Fruit fly (Drosophila melanogaster): ENCODE results near the gene ifc.

The ifc gene

dm6 chr2L:5975025-5975539 lies 11.1 kb upstream of the ifc start:
- TF ChIP-seq eg (GFP tag; IDR thresholded peaks at IDR 0.05) (peak; percentile 38; the same call in 2 of the 3 replicates), Sox14 (GFP tag; optimal IDR thresholded peaks at IDR 0.05) (no peak), svp (GFP tag) (peak; percentile 72), Eip75B (GFP tag; optimal IDR thresholded peaks at IDR 0.05) (no peak), Hr4 (GFP tag; optimal IDR thresholded peaks at IDR 0.05) (no peak), fd59A (GFP tag; optimal IDR thresholded peaks at IDR 0.05) (no peak), acj6 (GFP tag; optimal IDR thresholded peaks at IDR 0.05) (no peak), CG8119 (GFP tag; IDR thresholded peaks at IDR 0.05) (0 out of 3 replicates have a peak, but pooled peaks have one; percentile 18), dsx (GFP tag; optimal IDR thresholded peaks at IDR 0.05; ENCODE audit: poor library complexity, severe bottlenecking) (peak; percentile 26), CG32006 (GFP tag; optimal IDR thresholded peaks at IDR 0.05) (no peak), Smox (GFP tag; optimal IDR thresholded peaks at IDR 0.05) (no peak), dac (GFP tag; optimal IDR thresholded peaks at IDR 0.05) (no peak), net (GFP tag; optimal IDR thresholded peaks at IDR 0.05) (no peak), salr (GFP tag; optimal IDR thresholded peaks at IDR 0.05) (no peak), CG31627 (GFP tag; optimal IDR thresholded peaks at IDR 0.05) (no peak), OdsH (GFP tag; optimal IDR thresholded peaks at IDR 0.05) (no peak), CG3919 (GFP tag; optimal IDR thresholded peaks at IDR 0.05) (no peak), esn (GFP tag; optimal IDR thresholded peaks at IDR 0.05) (no peak), CG3032 (tag; optimal IDR thresholded peaks at IDR 0.05) (no peak), fkh (GFP tag; optimal IDR thresholded peaks at IDR 0.05) (peak; percentile 50), spab (GFP tag; optimal IDR thresholded peaks at IDR 0.05) (no peak), CG15336 (GFP tag; IDR thresholded peaks at IDR 0.05) (peak; percentile 13; the same call in 1 of the 2 replicates), CG6854 (GFP tag; optimal IDR thresholded peaks at IDR 0.05) (no peak)

DNA sequence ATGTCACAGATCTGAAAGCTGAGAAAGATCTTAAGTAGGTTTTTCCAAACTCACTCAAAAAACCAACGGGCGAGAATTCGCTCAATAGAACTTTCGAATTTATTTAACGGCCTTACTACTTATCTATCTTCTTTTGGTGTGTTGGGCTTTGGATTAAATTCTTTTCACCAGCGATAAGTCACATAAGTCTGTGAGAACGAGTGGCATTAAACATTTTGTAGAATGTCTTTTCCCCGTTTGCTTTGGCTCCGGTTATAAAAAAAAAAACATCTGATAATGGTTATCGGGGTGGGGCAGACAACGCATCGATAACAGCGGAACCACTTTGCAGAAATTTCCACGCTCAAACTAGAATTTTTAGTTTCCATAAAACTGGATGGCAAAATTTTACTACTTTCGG lies 10.5 kb upstream of the ifc start:
- no peak for TF ChIP-seq Ets96B (tag; optimal IDR thresholded peaks at IDR 0.05)
- TF ChIP-seq fd85E (GFP tag; optimal IDR thresholded peaks at IDR 0.05), result no peak
- no peak for TF ChIP-seq eg (GFP tag; IDR thresholded peaks at IDR 0.05)
- no peak for TF ChIP-seq Hr38 (GFP tag; optimal IDR thresholded peaks at IDR 0.05)
- TF ChIP-seq CG6792 (GFP tag; optimal IDR thresholded peaks at IDR 0.05), result no peak
- TF ChIP-seq Eip75B (GFP tag; optimal IDR thresholded peaks at IDR 0.05), result no peak
- TF ChIP-seq CG11902 (GFP tag; optimal IDR thresholded peaks at IDR 0.05), result no peak
- TF ChIP-seq Ets21C (GFP tag; optimal IDR thresholded peaks at IDR 0.05), result no peak
- TF ChIP-seq Sox102F (GFP tag; optimal IDR thresholded peaks at IDR 0.05), result no peak
- TF ChIP-seq CG1621 (tag; optimal IDR thresholded peaks at IDR 0.05), result no peak
- TF ChIP-seq Met (GFP tag; optimal IDR thresholded peaks at IDR 0.05), result no peak
- no peak for TF ChIP-seq CG8632 (GFP tag; optimal IDR thresholded peaks at IDR 0.05)

- no peak for TF ChIP-seq CG11902 (GFP tag; optimal IDR thresholded peaks at IDR 0.05)
- no peak for TF ChIP-seq CG4318 (GFP tag; optimal IDR thresholded peaks at IDR 0.05)
- no peak for TF ChIP-seq Gug (GFP tag; IDR thresholded peaks at IDR 0.05)
- TF ChIP-seq CG6854 (GFP tag; optimal IDR thresholded peaks at IDR 0.05), result peak; percentile 41
- TF ChIP-seq Eip78C (GFP tag), result peak; percentile 63
- peak; percentile 66 for TF ChIP-seq Sox14 (GFP tag; optimal IDR thresholded peaks at IDR 0.05)
- TF ChIP-seq achi (GFP tag; optimal IDR thresholded peaks at IDR 0.05), result no peak
- TF ChIP-seq svp (GFP tag), result peak; percentile 62
- no peak for TF ChIP-seq spab (GFP tag; optimal IDR thresholded peaks at IDR 0.05)
- no peak for TF ChIP-seq cyc (GFP tag; optimal IDR thresholded peaks at IDR 0.05)
- no peak for TF ChIP-seq CG6276 (GFP tag; optimal IDR thresholded peaks at IDR 0.05)
- no peak for TF ChIP-seq CG15336 (GFP tag; IDR thresholded peaks at IDR 0.05)
- peak; percentile 14 for TF ChIP-seq Met (GFP tag; optimal IDR thresholded peaks at IDR 0.05)
- TF ChIP-seq CG11762 (GFP tag; optimal IDR thresholded peaks at IDR 0.05; ENCODE audit: insufficient read depth), result no peak
- TF ChIP-seq pdm3 (GFP tag; optimal IDR thresholded peaks at IDR 0.05), result no peak
- no peak for TF ChIP-seq CG6792 (GFP tag; optimal IDR thresholded peaks at IDR 0.05)
- TF ChIP-seq Sox102F (GFP tag; optimal IDR thresholded peaks at IDR 0.05), result peak; percentile 0
- no peak for TF ChIP-seq CG11294 (GFP tag; IDR thresholded peaks at IDR 0.05)
- no peak for TF ChIP-seq Hr39 (GFP tag; optimal IDR thresholded peaks at IDR 0.05)
- TF ChIP-seq Eip75B (GFP tag; optimal IDR thresholded peaks at IDR 0.05), result no peak
- TF ChIP-seq lz (GFP tag; optimal IDR thresholded peaks at IDR 0.05), result no peak
- peak; percentile 11 for TF ChIP-seq dsx (GFP tag; optimal IDR thresholded peaks at IDR 0.05; ENCODE audit: poor library complexity, severe bottlenecking)
- no peak for TF ChIP-seq CG6808 (GFP tag; optimal IDR thresholded peaks at IDR 0.05)
- TF ChIP-seq CG3032 (tag; optimal IDR thresholded peaks at IDR 0.05), result no peak
- TF ChIP-seq acj6 (GFP tag; optimal IDR thresholded peaks at IDR 0.05), result no peak
- TF ChIP-seq CG16779 (tag; optimal IDR thresholded peaks at IDR 0.05), result no peak
- TF ChIP-seq fkh (GFP tag; optimal IDR thresholded peaks at IDR 0.05), result peak; percentile 90
- TF ChIP-seq Lpt (GFP tag; optimal IDR thresholded peaks at IDR 0.05), result no peak
Measured at dm6 chr2L:5977070-5977728, 8.9 kb upstream of the ifc start.
